Comparison of ENCODE assay signal across 4 fruit fly cellular contexts in the genomic region with DNA sequence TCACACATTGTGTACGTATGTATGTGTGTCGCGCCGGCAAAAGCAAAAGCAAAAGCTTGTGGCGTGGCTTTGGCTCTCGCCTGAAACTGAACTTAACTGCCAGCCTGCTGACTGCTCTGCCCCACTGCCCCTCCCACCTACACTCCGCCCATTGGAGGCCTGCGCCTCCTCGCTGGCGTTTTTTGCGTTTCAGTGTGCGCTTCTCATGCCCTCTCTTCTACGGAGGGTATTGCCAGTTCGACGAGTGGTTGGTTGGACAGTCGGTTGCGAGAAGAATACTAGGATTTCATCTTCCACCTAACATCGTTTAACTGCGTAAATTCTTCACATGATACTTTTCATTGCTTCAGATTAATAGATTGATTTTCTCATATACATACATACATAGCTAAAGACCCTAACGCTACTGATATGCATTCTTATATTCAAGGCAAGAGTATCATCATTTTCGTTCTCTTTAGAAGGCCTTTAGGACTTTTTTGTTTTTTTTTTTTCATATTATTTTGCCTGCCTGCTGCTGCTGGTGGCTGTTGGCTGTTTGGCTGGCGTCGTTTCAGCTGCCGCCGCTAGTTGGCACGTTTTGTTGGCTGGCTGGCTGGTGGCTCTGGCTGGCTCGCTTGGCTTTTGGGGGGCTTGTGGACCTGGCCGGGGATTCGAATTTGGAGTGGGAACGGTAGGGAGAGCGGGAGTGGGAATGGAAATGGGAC.
A peak's percentile ranks its signal among the peaks of the same experiment; 100 is the strongest.
TF ChIP-seq lines count a peak whose summit lies in the region.

No protein-coding gene starts in this region.

TF ChIP-seq in whole organism, embryonic, 481 proteins besides CTCF, POLR2A, EP300 and RAD21 (continued from another document and continues in another):
- TF ChIP-seq CG1792 (GFP tag; optimal IDR thresholded peaks at IDR 0.05; lab: Kevin White, UChicago) (no peak), CG2120 (GFP tag; optimal IDR thresholded peaks at IDR 0.05; lab: Kevin White, UChicago) (peak; percentile 83), crc (GFP tag; optimal IDR thresholded peaks at IDR 0.05; lab: Kevin White, UChicago) (peak; percentile 16), CG2129 (GFP tag; IDR thresholded peaks at IDR 0.05; lab: Robert Waterston, UW; ENCODE audit: partially characterized antibody) (no peak), CG4404 (GFP tag; IDR thresholded peaks at IDR 0.05; lab: Robert Waterston, UW) (peak; percentile 44; the same call in 1 of the 2 replicates), ems (GFP tag; optimal IDR thresholded peaks at IDR 0.05; lab: Kevin White, UChicago) (peak; percentile 9), mld (GFP tag; IDR thresholded peaks at IDR 0.05; lab: Robert Waterston, UW; ENCODE audit: partially characterized antibody) (no peak), CG6854 (GFP tag; optimal IDR thresholded peaks at IDR 0.05; lab: Kevin White, UChicago) (peak; percentile 76), eve (GFP tag; optimal IDR thresholded peaks at IDR 0.05; lab: Kevin White, UChicago) (no peak), CG31224 (GFP tag; IDR thresholded peaks at IDR 0.05; lab: Robert Waterston, UW) (no peak), sr (GFP tag; IDR thresholded peaks at IDR 0.05; lab: Robert Waterston, UW) (no peak), az2 (GFP tag; optimal IDR thresholded peaks at IDR 0.05; lab: Kevin White, UChicago) (peak; percentile 32), CG12391 (tag; optimal IDR thresholded peaks at IDR 0.05; lab: Kevin White, UChicago) (peak; percentile 62), CG31365 (tag; optimal IDR thresholded peaks at IDR 0.05; lab: Kevin White, UChicago) (no peak), unpg (GFP tag; optimal IDR thresholded peaks at IDR 0.05; lab: Kevin White, UChicago) (peak; percentile 47), sc (optimal IDR thresholded peaks at IDR 0.05; lab: Kevin White, UChicago) (no peak), sc (GFP tag; optimal IDR thresholded peaks at IDR 0.05; lab: Kevin White, UChicago) (no peak), Gug (GFP tag; IDR thresholded peaks at IDR 0.05; lab: Robert Waterston, UW) (peak; percentile 58; the same call in 2 of the 4 replicates), vvl (GFP tag; IDR thresholded peaks at IDR 0.05; lab: Robert Waterston, UW) (no peak; the same call in 1 of the 2 replicates), Ets65A (GFP tag; lab: Kevin White, UChicago) (peak; percentile 97), lola (GFP tag; optimal IDR thresholded peaks at IDR 0.05; lab: Kevin White, UChicago) (no peak), slou (GFP tag; optimal IDR thresholded peaks at IDR 0.05; lab: Kevin White, UChicago) (peak; percentile 7), CkIIα-i1 (GFP tag; IDR thresholded peaks at IDR 0.05; lab: Robert Waterston, UW) (no peak), CG5953 (GFP tag; IDR thresholded peaks at IDR 0.05; lab: Robert Waterston, UW) (peak; percentile 13; the same call in 1 of the 2 replicates), Abd-B (GFP tag; optimal IDR thresholded peaks at IDR 0.05; lab: Kevin White, UChicago) (peak; percentile 26), CG10147 (GFP tag; optimal IDR thresholded peaks at IDR 0.05; lab: Kevin White, UChicago) (peak; percentile 35), Dref (GFP tag; IDR thresholded peaks at IDR 0.05; lab: Robert Waterston, UW) (no peak), CG17359 (tag; optimal IDR thresholded peaks at IDR 0.05; lab: Kevin White, UChicago) (peak; percentile 50), dan (GFP tag; IDR thresholded peaks at IDR 0.05; lab: Robert Waterston, UW) (no peak), HLH3B (GFP tag; IDR thresholded peaks at IDR 0.05; lab: Robert Waterston, UW) (peak; percentile 36; the same call in 1 of the 2 replicates)

TF ChIP-seq in whole organism, prepupa, 60 proteins besides CTCF, POLR2A, EP300 and RAD21 (continued from another document and continues in another):
- TF ChIP-seq CG6854 (GFP tag; optimal IDR thresholded peaks at IDR 0.05; lab: Kevin White, UChicago) = peak; percentile 100
- TF ChIP-seq CG3032 (tag; optimal IDR thresholded peaks at IDR 0.05; lab: Kevin White, UChicago) = peak; percentile 90
- TF ChIP-seq fd85E (GFP tag; optimal IDR thresholded peaks at IDR 0.05; lab: Kevin White, UChicago) = peak; percentile 57
- peak; percentile 91 for TF ChIP-seq CG10631 (GFP tag; optimal IDR thresholded peaks at IDR 0.05; lab: Kevin White, UChicago)
- peak; percentile 89 for TF ChIP-seq CG8632 (GFP tag; optimal IDR thresholded peaks at IDR 0.05; lab: Kevin White, UChicago)
- TF ChIP-seq CG10669 (GFP tag; optimal IDR thresholded peaks at IDR 0.05; lab: Kevin White, UChicago) = peak; percentile 87
- peak; percentile 84 for TF ChIP-seq CG6163 (GFP tag; IDR thresholded peaks at IDR 0.05; lab: Robert Waterston, UW)
- TF ChIP-seq CG1621 (tag; optimal IDR thresholded peaks at IDR 0.05; lab: Kevin White, UChicago) = peak; percentile 85
- peak; percentile 81 for TF ChIP-seq CG11762 (GFP tag; optimal IDR thresholded peaks at IDR 0.05; lab: Kevin White, UChicago; ENCODE audit: insufficient read depth)
- TF ChIP-seq Blimp-1 (GFP tag; optimal IDR thresholded peaks at IDR 0.05; lab: Kevin White, UChicago) = no peak
- peak; percentile 95 for TF ChIP-seq Sox102F (GFP tag; optimal IDR thresholded peaks at IDR 0.05; lab: Kevin White, UChicago)
- TF ChIP-seq fd59A (GFP tag; optimal IDR thresholded peaks at IDR 0.05; lab: Kevin White, UChicago) = peak; percentile 91
- peak; percentile 85 for TF ChIP-seq spab (GFP tag; optimal IDR thresholded peaks at IDR 0.05; lab: Kevin White, UChicago)
- TF ChIP-seq net (GFP tag; optimal IDR thresholded peaks at IDR 0.05; lab: Kevin White, UChicago) = peak; percentile 91
- peak; percentile 78 to 90 for TF ChIP-seq salr (GFP tag; optimal IDR thresholded peaks at IDR 0.05; lab: Kevin White, UChicago)
- peak; percentile 95 for TF ChIP-seq Sox14 (GFP tag; optimal IDR thresholded peaks at IDR 0.05; lab: Kevin White, UChicago)
- TF ChIP-seq fkh (GFP tag; optimal IDR thresholded peaks at IDR 0.05; lab: Kevin White, UChicago) = no peak
- peak; percentile 65 for TF ChIP-seq CG9139 (GFP tag; optimal IDR thresholded peaks at IDR 0.05; lab: Kevin White, UChicago)
- peak; percentile 90 for TF ChIP-seq Ets96B (tag; optimal IDR thresholded peaks at IDR 0.05; lab: Kevin White, UChicago)
- peak; percentile 87 for TF ChIP-seq Gug (GFP tag; IDR thresholded peaks at IDR 0.05; lab: Robert Waterston, UW)
- peak; percentile 91 for TF ChIP-seq CG6808 (GFP tag; optimal IDR thresholded peaks at IDR 0.05; lab: Kevin White, UChicago)
- peak; percentile 95 for TF ChIP-seq pdm3 (GFP tag; optimal IDR thresholded peaks at IDR 0.05; lab: Kevin White, UChicago)
- TF ChIP-seq achi (GFP tag; optimal IDR thresholded peaks at IDR 0.05; lab: Kevin White, UChicago) = peak; percentile 92
- peak; percentile 92 for TF ChIP-seq Ets21C (GFP tag; optimal IDR thresholded peaks at IDR 0.05; lab: Kevin White, UChicago)
- peak; percentile 68 to 92 for TF ChIP-seq ss (GFP tag; optimal IDR thresholded peaks at IDR 0.05; lab: Kevin White, UChicago)
- peak; percentile 91 for TF ChIP-seq CG11902 (GFP tag; optimal IDR thresholded peaks at IDR 0.05; lab: Kevin White, UChicago)
- peak; percentile 96 for TF ChIP-seq CG31627 (GFP tag; optimal IDR thresholded peaks at IDR 0.05; lab: Kevin White, UChicago)
- TF ChIP-seq CG4318 (GFP tag; optimal IDR thresholded peaks at IDR 0.05; lab: Kevin White, UChicago) = peak; percentile 93
- TF ChIP-seq Sox15 (GFP tag; optimal IDR thresholded peaks at IDR 0.05; lab: Kevin White, UChicago) = peak; percentile 93
- peak; percentile 95 for TF ChIP-seq esn (GFP tag; optimal IDR thresholded peaks at IDR 0.05; lab: Kevin White, UChicago)
- peak; percentile 92 for TF ChIP-seq CG34406 (GFP tag; optimal IDR thresholded peaks at IDR 0.05; lab: Kevin White, UChicago)

TF ChIP-seq in whole organism, pupa, 21 proteins besides CTCF, POLR2A, EP300 and RAD21 (continued from another document):
- peak; percentile 76 for TF ChIP-seq CG12605 (GFP tag; IDR thresholded peaks at IDR 0.05; lab: Robert Waterston, UW)
- peak; percentile 87 for TF ChIP-seq CG17806 (tag; optimal IDR thresholded peaks at IDR 0.05; lab: Kevin White, UChicago)

TF ChIP-seq in whole organism, wandering third instar larva, 38 proteins besides CTCF, POLR2A, EP300 and RAD21 (continued from another document):
- TF ChIP-seq CrebA (GFP tag; optimal IDR thresholded peaks at IDR 0.05; lab: Kevin White, UChicago; ENCODE audit: borderline replicate concordance) (no peak), Hr78 (GFP tag; optimal IDR thresholded peaks at IDR 0.05; lab: Kevin White, UChicago) (no peak), Rel (GFP tag; optimal IDR thresholded peaks at IDR 0.05; lab: Kevin White, UChicago) (no peak), Rel (tag; optimal IDR thresholded peaks at IDR 0.05; lab: Kevin White, UChicago) (no peak), Mio (GFP tag; optimal IDR thresholded peaks at IDR 0.05; lab: Kevin White, UChicago) (peak; percentile 34), rgr (GFP tag; optimal IDR thresholded peaks at IDR 0.05; lab: Kevin White, UChicago) (peak; percentile 87), pan (optimal IDR thresholded peaks at IDR 0.05; lab: Kevin White, UChicago) (no peak), psq (GFP tag; optimal IDR thresholded peaks at IDR 0.05; lab: Kevin White, UChicago) (peak; percentile 76), tai (GFP tag; optimal IDR thresholded peaks at IDR 0.05; lab: Kevin White, UChicago) (peak; percentile 86), Hr83 (GFP tag; optimal IDR thresholded peaks at IDR 0.05; lab: Kevin White, UChicago; ENCODE audit: poor library complexity, severe bottlenecking) (peak; percentile 54), br (GFP tag; optimal IDR thresholded peaks at IDR 0.05; lab: Kevin White, UChicago) (peak; percentile 93), sage (GFP tag; optimal IDR thresholded peaks at IDR 0.05; lab: Kevin White, UChicago) (peak; percentile 78), ey (GFP tag; optimal IDR thresholded peaks at IDR 0.05; lab: Kevin White, UChicago) (peak; percentile 94), brk (GFP tag; optimal IDR thresholded peaks at IDR 0.05; lab: Kevin White, UChicago) (peak; percentile 88), GATAd (GFP tag; optimal IDR thresholded peaks at IDR 0.05; lab: Kevin White, UChicago) (no peak), Dif (GFP tag; optimal IDR thresholded peaks at IDR 0.05; lab: Kevin White, UChicago; ENCODE audit: partially characterized antibody) (peak; percentile 37), dsf (GFP tag; optimal IDR thresholded peaks at IDR 0.05; lab: Kevin White, UChicago; ENCODE audit: borderline replicate concordance) (peak; percentile 54)
